Worm (Caenorhabditis elegans) whole organism, midembryonic: ENCODE results near the gene raga-1.

Experiments used
- T22C8.4 ChIP-seq: fragments of 200-800 bp; sonication (Bioruptor generic); IDR thresholded peaks from 2 replicates; pipeline ENCODE4 v1.3.6; 2022; ENCODE audit warnings: missing genetic modification characterization, missing compliant biosample characterization
- cog-1 ChIP-seq: sonication (generic microtip); optimal IDR thresholded peaks from 2 replicates; lab custom pipeline; 2016; ENCODE audit warnings: missing genetic modification characterization, missing compliant biosample characterization
- flt-1 ChIP-seq: fragments of 200-800 bp; sonication (Bioruptor generic); IDR thresholded peaks from 2 replicates; pipeline ENCODE4 v1.3.6; 2022; ENCODE audit warnings: missing genetic modification characterization, missing compliant biosample characterization
- klf-2 ChIP-seq: fragments of 200-800 bp; sonication (Bioruptor generic); conservative IDR thresholded peaks from 2 replicates; pipeline ENCODE4 v1.3.6; 2022; ENCODE audit warnings: missing genetic modification reagents, missing genetic modification characterization, missing compliant biosample characterization
- med-1 ChIP-seq: sonication (generic microtip); optimal IDR thresholded peaks from 2 replicates; lab custom pipeline; 2017; ENCODE audit warnings: missing genetic modification characterization, mild to moderate bottlenecking, missing compliant biosample characterization, antibody characterized with exemption, missing genetic modification reagents; ENCODE audit not compliant: insufficient read depth
- ref-1 ChIP-seq: fragments of 200-800 bp; sonication (Bioruptor generic); conservative IDR thresholded peaks from 2 replicates; pipeline ENCODE4 v1.3.6; 2022; ENCODE audit warnings: missing genetic modification reagents, missing genetic modification characterization, missing compliant biosample characterization
- tab-1 ChIP-seq: fragments of 200-800 bp; sonication (Bioruptor generic); IDR thresholded peaks from 2 replicates; pipeline ENCODE4 v1.3.6; 2022; ENCODE audit warnings: missing genetic modification characterization, missing compliant biosample characterization
- ztf-23 ChIP-seq: fragments of 200-800 bp; sonication (Bioruptor generic); IDR thresholded peaks from 2 replicates; pipeline ENCODE4 v1.3.6; 2022; ENCODE audit warnings: missing genetic modification reagents, missing genetic modification characterization, missing compliant biosample characterization
- ztf-29 ChIP-seq: fragments of 200-800 bp; sonication (Bioruptor generic); IDR thresholded peaks from 2 replicates; pipeline ENCODE4 v1.3.6; 2022; ENCODE audit warnings: missing genetic modification reagents, missing genetic modification characterization, missing compliant biosample characterization

The raga-1 gene

DNA sequence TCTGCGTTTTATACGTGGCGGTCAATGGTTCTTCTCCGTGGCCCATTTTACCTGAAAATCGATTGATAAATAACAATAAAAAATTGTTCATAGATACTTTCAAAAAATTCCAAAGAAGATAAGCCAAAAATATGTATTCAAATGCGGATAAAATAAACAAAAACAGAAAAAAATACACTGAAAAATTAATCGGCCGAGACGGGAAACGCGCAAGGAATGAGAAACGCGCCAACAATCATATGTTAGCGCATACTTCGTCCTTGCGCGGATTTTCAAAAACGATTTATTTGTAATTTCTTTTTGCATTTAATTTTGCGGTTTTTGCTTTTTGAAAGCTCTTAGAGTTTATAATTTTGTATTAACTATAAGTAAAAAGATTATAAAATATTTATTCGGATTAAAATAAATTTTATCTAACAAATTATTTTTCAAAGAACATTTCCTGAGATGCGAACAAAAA is 44.4 kb downstream of the raga-1 start, which contains the start of gene nduf-11:
Gene nduf-11 (minus strand): TSS at position 51 of the 460 bp plus-strand sequence.
- TF ChIP-seq ztf-29 (GFP tag; lab: Robert Waterston, UW) (no peak), ztf-23 (GFP tag; lab: Robert Waterston, UW) (peak; percentile 68; the same call in 1 of the 2 replicates), ref-1 (GFP tag; lab: Robert Waterston, UW) (no peak), T22C8.4 (GFP tag; lab: Robert Waterston, UW) (no peak), tab-1 (GFP tag; lab: Robert Waterston, UW) (no peak; the same call in 1 of the 2 replicates), klf-2 (no peak), cog-1 (peak; percentile 70), flt-1 (GFP tag; lab: Robert Waterston, UW) (peak; percentile 84), med-1 (peak; percentile 6)

ce11 chrII:11347878-11348556 is 46.9 kb downstream of the raga-1 start, which contains the start of the genes B0491.6 and pigm-1:
Gene B0491.6 (minus strand): TSS chrII:11348343.
Gene pigm-1 (plus strand): TSS chrII:11348445.
- TF ChIP-seq cog-1 (peak; percentile 72), klf-2 (no peak)

DNA sequence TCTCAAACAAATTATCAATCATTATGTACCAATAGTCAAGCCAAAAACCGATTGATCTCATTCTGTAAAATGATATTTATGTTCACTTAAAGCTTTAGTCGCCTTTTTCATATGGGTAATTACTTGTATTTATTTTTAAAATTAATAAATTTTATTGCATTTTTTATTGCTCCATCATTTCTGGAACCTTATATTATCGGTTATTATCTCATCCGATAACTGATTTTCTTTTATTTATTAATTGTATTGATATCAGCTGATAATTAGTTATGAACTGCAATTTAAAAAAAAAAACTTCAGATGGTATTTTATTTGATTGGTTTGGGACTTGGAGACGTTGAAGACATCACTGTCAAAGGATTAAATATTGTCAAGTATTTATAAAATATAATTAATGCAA is 48.7 kb downstream of the raga-1 start, which contains the start of gene dph-5:
Gene dph-5 (plus strand): TSS at position 301 of the 400 bp plus-strand sequence.
- no peak for TF ChIP-seq ztf-23 (GFP tag; lab: Robert Waterston, UW)
- TF ChIP-seq klf-2 = no peak
- no peak for TF ChIP-seq med-1
- no peak for TF ChIP-seq tab-1 (GFP tag; lab: Robert Waterston, UW)
- no peak for TF ChIP-seq cog-1
- TF ChIP-seq T22C8.4 (GFP tag; lab: Robert Waterston, UW) = no peak

- no peak for TF ChIP-seq flt-1 (GFP tag; lab: Robert Waterston, UW)
- no peak for TF ChIP-seq cog-1
- TF ChIP-seq ztf-29 (GFP tag; lab: Robert Waterston, UW) = no peak
- TF ChIP-seq klf-2 = no peak
- no peak for TF ChIP-seq tab-1 (GFP tag; lab: Robert Waterston, UW)
Measured at ce11 chrII:11351599-11351998, 50.4 kb downstream of the raga-1 start, which contains the start of gene clh-2. Gene clh-2 (plus strand): TSS chrII:11351899.
